Worm (Caenorhabditis elegans) whole organism, mixed stage, embryonic: Measurements from ENCODE around the gene T24D8.6.

ENCODE experiments used
- M03D4.4 ChIP-seq: sonication (generic microtip); optimal IDR thresholded peaks from 2 replicates; lab custom pipeline; 2017; ENCODE audit warnings: mild to moderate bottlenecking, missing genetic modification characterization, missing compliant biosample characterization
- bed-3 ChIP-seq: fragments of 200-800 bp; sonication (Bioruptor generic); optimal IDR thresholded peaks from 3 replicates; lab custom pipeline; 2018; ENCODE audit warnings: mild to moderate bottlenecking, missing genetic modification characterization, moderate library complexity, missing compliant biosample characterization
- blmp-1 ChIP-seq: fragments of 150-350 bp; optimal IDR thresholded peaks from 2 replicates; lab custom pipeline; 2014; ENCODE audit warnings: missing biosample characterization, missing genetic modification characterization
- ceh-39 ChIP-seq: fragments of 150-350 bp; optimal IDR thresholded peaks from 2 replicates; lab custom pipeline; 2014; ENCODE audit warnings: missing biosample characterization, missing genetic modification characterization
- ces-1 ChIP-seq: fragments of 150-350 bp; optimal IDR thresholded peaks from 2 replicates; lab custom pipeline; 2014; ENCODE audit warnings: missing biosample characterization, missing genetic modification reagents, missing genetic modification characterization
- elt-1 ChIP-seq: sonication (generic microtip); optimal IDR thresholded peaks from 2 replicates; lab custom pipeline; 2017; ENCODE audit warnings: missing genetic modification characterization, mild to moderate bottlenecking, missing compliant biosample characterization, antibody characterized with exemption, moderate library complexity, borderline replicate concordance; ENCODE audit not compliant: insufficient read depth
- elt-3 ChIP-seq: fragments of 150-350 bp; optimal IDR thresholded peaks from 2 replicates; lab custom pipeline; 2014; ENCODE audit warnings: missing biosample characterization, missing genetic modification characterization
- flh-1 ChIP-seq: fragments of 200-800 bp; sonication (Bioruptor generic); optimal IDR thresholded peaks from 2 replicates; lab custom pipeline; 2018; ENCODE audit warnings: mild to moderate bottlenecking, missing genetic modification characterization, moderate library complexity, missing compliant biosample characterization
- ham-2 ChIP-seq: fragments of 200-800 bp; sonication (Bioruptor generic); optimal IDR thresholded peaks from 2 replicates; lab custom pipeline; 2018; ENCODE audit warnings: mild to moderate bottlenecking, missing genetic modification characterization, missing compliant biosample characterization
- hlh-1 ChIP-seq: fragments of 150-350 bp; optimal IDR thresholded peaks from 2 replicates; lab custom pipeline; 2014; ENCODE audit warnings: missing biosample characterization, missing genetic modification reagents, missing genetic modification characterization
- lin-13 ChIP-seq: fragments of 150-350 bp; optimal IDR thresholded peaks from 2 replicates; lab custom pipeline; 2014; ENCODE audit warnings: missing biosample characterization, missing genetic modification characterization
- lin-32 ChIP-seq: fragments of 200-800 bp; sonication (Bioruptor generic); optimal IDR thresholded peaks from 2 replicates; lab custom pipeline; 2018; ENCODE audit warnings: mild to moderate bottlenecking, missing genetic modification characterization, missing compliant biosample characterization
- lsy-2 ChIP-seq: fragments of 150-350 bp; optimal IDR thresholded peaks from 2 replicates; lab custom pipeline; 2014; ENCODE audit warnings: missing biosample characterization, missing genetic modification characterization
- mab-5 ChIP-seq: fragments of 150-350 bp; optimal IDR thresholded peaks from 2 replicates; lab custom pipeline; 2014; ENCODE audit warnings: missing biosample characterization, missing genetic modification characterization
- mep-1 ChIP-seq: fragments of 150-350 bp; optimal IDR thresholded peaks from 2 replicates; lab custom pipeline; 2017; ENCODE audit warnings: missing biosample characterization, missing genetic modification reagents, missing genetic modification characterization, inconsistent platforms
- nhr-12 ChIP-seq: fragments of 150-350 bp; optimal IDR thresholded peaks from 2 replicates; lab custom pipeline; 2014; ENCODE audit warnings: missing biosample characterization, missing genetic modification characterization
- nhr-237 ChIP-seq: fragments of 150-350 bp; optimal IDR thresholded peaks from 2 replicates; lab custom pipeline; 2014; ENCODE audit warnings: missing biosample characterization, missing genetic modification characterization
- nhr-28 ChIP-seq: fragments of 150-350 bp; optimal IDR thresholded peaks from 2 replicates; lab custom pipeline; 2014; ENCODE audit warnings: missing biosample characterization, missing genetic modification characterization
- nhr-76 ChIP-seq: sonication (generic microtip); optimal IDR thresholded peaks from 2 replicates; lab custom pipeline; 2017; ENCODE audit warnings: missing biosample characterization, missing genetic modification characterization
- pha-4 ChIP-seq: fragments of 150-350 bp; optimal IDR thresholded peaks from 2 replicates; lab custom pipeline; 2018; ENCODE audit warnings: missing biosample characterization, missing genetic modification reagents, missing genetic modification characterization
- sem-2 ChIP-seq: fragments of 200-800 bp; sonication (Bioruptor generic); optimal IDR thresholded peaks from 2 replicates; lab custom pipeline; 2018; ENCODE audit warnings: mild to moderate bottlenecking, missing genetic modification characterization, missing compliant biosample characterization
- snpc-4 ChIP-seq: fragments of 150-350 bp; optimal IDR thresholded peaks from 2 replicates; lab custom pipeline; 2014; ENCODE audit warnings: missing biosample characterization, missing genetic modification characterization
- sptf-1 ChIP-seq: sonication (generic microtip); optimal IDR thresholded peaks from 2 replicates; lab custom pipeline; 2017; ENCODE audit warnings: mild to moderate bottlenecking, missing genetic modification characterization, moderate library complexity, missing compliant biosample characterization
- tbx-8 ChIP-seq: fragments of 200-800 bp; sonication (Bioruptor generic); optimal IDR thresholded peaks from 2 replicates; lab custom pipeline; 2018; ENCODE audit warnings: mild to moderate bottlenecking, missing genetic modification characterization, moderate library complexity, missing compliant biosample characterization
- unc-39 ChIP-seq: fragments of 150-350 bp; optimal IDR thresholded peaks from 2 replicates; lab custom pipeline; 2014; ENCODE audit warnings: missing biosample characterization, missing genetic modification characterization
- unc-62 ChIP-seq: fragments of 150-350 bp; optimal IDR thresholded peaks from 2 replicates; lab custom pipeline; 2014; ENCODE audit warnings: missing biosample characterization, missing genetic modification reagents, missing genetic modification characterization
- zip-8 ChIP-seq: fragments of 150-350 bp; optimal IDR thresholded peaks from 2 replicates; lab custom pipeline; 2014; ENCODE audit warnings: missing biosample characterization, missing genetic modification characterization
- ztf-11 ChIP-seq: fragments of 150-350 bp; optimal IDR thresholded peaks from 2 replicates; lab custom pipeline; 2014; ENCODE audit warnings: missing biosample characterization, missing genetic modification characterization

The T24D8.6 gene

DNA sequence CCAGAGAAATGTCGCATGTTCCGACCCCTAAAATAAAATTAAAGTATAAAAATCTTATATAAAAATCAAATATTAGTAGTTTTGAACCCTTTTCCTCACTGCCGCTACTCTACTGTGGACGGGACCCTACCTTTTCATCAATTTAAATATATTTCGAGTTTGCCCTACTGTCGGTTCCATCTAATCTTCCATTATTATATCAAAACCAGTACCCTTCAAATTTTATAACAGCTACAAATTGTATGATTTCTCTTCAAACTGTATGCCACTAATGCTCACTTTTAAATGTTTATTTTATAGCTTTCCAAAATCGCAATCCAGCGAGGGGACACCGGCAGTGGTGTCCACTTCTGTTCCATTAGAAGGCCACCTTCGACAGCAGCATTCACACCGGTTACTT is 29.2 kb upstream of the T24D8.6 start, which contains the start of gene C43H6.6:
C43H6.6 (plus strand) TSS at position 301 of the 400 bp plus-strand sequence.
- TF ChIP-seq unc-39 (tag; lab: Kevin White, UChicago) = no peak
- no peak for TF ChIP-seq ztf-11 (tag; lab: Kevin White, UChicago)
- no peak for TF ChIP-seq elt-1 (tag; lab: Kevin White, UChicago)
- TF ChIP-seq tbx-8 (GFP tag; lab: Kevin White, UChicago) = no peak
- TF ChIP-seq blmp-1 (tag; lab: Kevin White, UChicago) = no peak
- no peak for TF ChIP-seq nhr-12 (tag; lab: Kevin White, UChicago)
- no peak for TF ChIP-seq ham-2 (GFP tag; lab: Kevin White, UChicago)
- TF ChIP-seq hlh-1 (tag; lab: Kevin White, UChicago) = no peak
- no peak for TF ChIP-seq nhr-28 (tag; lab: Kevin White, UChicago)
- no peak for TF ChIP-seq elt-3 (tag; lab: Kevin White, UChicago)
- no peak for TF ChIP-seq lin-32 (GFP tag; lab: Kevin White, UChicago)
- no peak for TF ChIP-seq mab-5
- no peak for TF ChIP-seq unc-62 (GFP tag; lab: Kevin White, UChicago)
- no peak for TF ChIP-seq M03D4.4 (tag; lab: Kevin White, UChicago)
- no peak for TF ChIP-seq lin-13 (tag; lab: Kevin White, UChicago)
- no peak for TF ChIP-seq snpc-4 (tag; lab: Kevin White, UChicago)
- no peak for TF ChIP-seq flh-1
- no peak for TF ChIP-seq bed-3 (GFP tag; lab: Kevin White, UChicago)
- no peak for TF ChIP-seq sem-2
- no peak for TF ChIP-seq ceh-39 (tag; lab: Kevin White, UChicago)

DNA sequence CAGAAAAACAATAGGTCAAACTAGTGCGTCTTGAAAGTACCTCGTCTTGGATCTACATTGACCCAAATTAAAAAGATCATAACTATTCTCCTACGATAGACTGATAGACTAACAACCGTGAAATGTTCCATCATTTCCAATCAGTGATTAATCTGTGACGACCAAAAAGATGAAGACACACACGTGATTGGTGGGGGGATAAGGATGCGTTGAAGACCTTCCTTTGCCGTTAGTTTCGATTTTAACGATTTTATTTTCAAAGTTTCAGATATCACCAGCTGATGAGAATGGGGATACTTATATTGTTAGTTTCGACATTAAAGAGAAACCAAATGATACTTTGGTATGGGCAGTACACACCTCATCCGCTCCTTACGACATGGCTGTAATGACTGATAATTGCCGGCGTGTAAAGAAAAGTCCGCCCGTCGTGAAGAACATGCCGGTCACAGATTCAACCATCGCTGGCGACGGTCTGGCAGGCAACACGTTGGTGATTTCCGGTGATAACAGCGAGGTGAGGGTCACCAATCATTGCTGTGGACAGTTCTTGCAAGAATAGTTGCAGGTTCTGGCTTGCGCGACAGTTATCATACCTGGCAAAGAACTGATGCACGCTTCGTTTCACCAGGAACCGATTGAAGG is 21.3 kb upstream of the T24D8.6 start:
- TF ChIP-seq pha-4 (tag; lab: Kevin White, UChicago) = no peak
- TF ChIP-seq hlh-1 (tag; lab: Kevin White, UChicago) = no peak
- TF ChIP-seq zip-8 (tag; lab: Kevin White, UChicago) = no peak
- no peak for TF ChIP-seq unc-62 (GFP tag; lab: Kevin White, UChicago)
- TF ChIP-seq bed-3 (GFP tag; lab: Kevin White, UChicago) = no peak
- TF ChIP-seq sptf-1 = no peak
- no peak for TF ChIP-seq nhr-12 (tag; lab: Kevin White, UChicago)
- TF ChIP-seq, all 35 proteins: peak for 0

DNA sequence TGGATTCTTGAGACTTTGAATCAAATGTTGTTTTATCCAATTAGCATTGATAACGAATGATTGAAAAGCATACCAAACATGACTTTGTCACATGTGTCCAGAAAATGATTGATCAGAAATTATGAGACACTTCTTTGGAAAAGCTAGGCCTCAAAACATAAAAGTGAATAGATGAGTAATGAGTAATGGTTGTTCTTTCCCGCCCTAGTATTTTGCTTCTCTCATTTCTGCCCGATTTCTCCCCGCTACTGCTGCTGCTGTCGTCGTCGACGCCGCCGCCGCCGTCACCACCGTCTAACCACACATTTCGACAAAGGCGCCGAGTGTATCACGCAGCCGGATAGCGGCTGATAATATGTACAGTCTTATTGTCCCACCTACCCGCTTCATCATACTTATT is 19.7 kb upstream of the T24D8.6 start, which contains the start of gene F47G3.1:
F47G3.1 (plus strand) TSS at position 301 of the 400 bp plus-strand sequence.
- TF ChIP-seq blmp-1 (tag; lab: Kevin White, UChicago) = no peak
- TF ChIP-seq sptf-1 = no peak

DNA sequence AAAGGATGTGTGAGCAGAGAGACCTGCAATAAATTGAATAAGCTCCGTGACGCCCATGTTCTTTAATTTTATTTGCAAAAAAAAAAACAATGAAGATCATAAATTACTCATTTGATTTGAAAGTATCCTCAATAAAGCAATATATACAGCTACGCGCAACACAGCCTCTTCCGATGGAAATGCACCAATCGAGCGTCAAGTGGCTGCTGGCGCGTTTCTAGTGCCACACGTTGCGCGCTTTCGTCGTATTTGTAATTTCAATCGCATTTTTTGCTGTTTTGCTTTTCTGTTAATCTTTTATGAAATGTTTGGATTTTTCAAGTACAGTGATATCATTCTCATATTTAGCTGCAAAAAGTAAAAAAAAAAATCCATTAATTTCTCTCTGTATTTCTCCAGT is 16.4 kb upstream of the T24D8.6 start:
- TF ChIP-seq lin-32 (GFP tag; lab: Kevin White, UChicago) = no peak
- peak; percentile 9 for TF ChIP-seq ces-1 (GFP tag; lab: Kevin White, UChicago)
- no peak for TF ChIP-seq nhr-76
- peak; percentile 21 for TF ChIP-seq pha-4 (tag; lab: Kevin White, UChicago)
- TF ChIP-seq lin-13 (tag; lab: Kevin White, UChicago) = peak; percentile 38
- no peak for TF ChIP-seq unc-62 (GFP tag; lab: Kevin White, UChicago)

DNA sequence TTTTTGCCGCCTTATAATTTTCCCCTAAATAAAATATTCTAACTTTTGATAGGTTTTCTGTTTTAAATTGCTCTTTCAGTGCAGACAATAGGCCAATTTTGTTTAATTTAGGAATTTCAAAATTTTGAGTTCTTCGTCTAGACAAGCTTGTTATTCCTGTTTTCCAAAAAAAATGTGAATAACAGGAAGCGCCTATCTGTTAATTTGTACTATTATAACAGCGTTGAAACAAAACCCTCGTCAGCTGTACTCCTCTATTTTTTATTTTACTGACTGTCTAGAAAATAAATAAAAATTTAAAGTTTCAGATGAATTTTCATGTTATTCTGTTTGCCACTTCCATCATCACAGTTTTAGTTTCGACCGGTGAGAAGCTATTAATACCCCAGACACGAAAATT is 15.5 kb upstream of the T24D8.6 start, which contains the start of gene F47G3.4:
F47G3.4 (plus strand) TSS at position 301 of the 400 bp plus-strand sequence.
- TF ChIP-seq elt-1 (tag; lab: Kevin White, UChicago) (no peak), nhr-76 (no peak), nhr-237 (tag; lab: Kevin White, UChicago) (no peak), pha-4 (tag; lab: Kevin White, UChicago) (no peak), zip-8 (tag; lab: Kevin White, UChicago) (no peak), lin-13 (tag; lab: Kevin White, UChicago) (no peak), ceh-39 (tag; lab: Kevin White, UChicago) (no peak), nhr-12 (tag; lab: Kevin White, UChicago) (no peak), M03D4.4 (tag; lab: Kevin White, UChicago) (no peak), ham-2 (GFP tag; lab: Kevin White, UChicago) (no peak), lsy-2 (tag; lab: Kevin White, UChicago) (no peak), hlh-1 (tag; lab: Kevin White, UChicago) (no peak), mep-1 (tag; lab: Kevin White, UChicago) (no peak), mab-5 (no peak), nhr-28 (tag; lab: Kevin White, UChicago) (no peak), sptf-1 (no peak), elt-3 (tag; lab: Kevin White, UChicago) (no peak), lin-32 (GFP tag; lab: Kevin White, UChicago) (no peak), blmp-1 (tag; lab: Kevin White, UChicago) (no peak)
